Worm (Caenorhabditis elegans): ENCODE measurements around the gene htas-1.
"Not testable (repeated sequence)": the region's sequence is repeated elsewhere in the genome, so short reads cannot be mapped to it uniquely, and the experiment has no call there.

The htas-1 gene

DNA sequence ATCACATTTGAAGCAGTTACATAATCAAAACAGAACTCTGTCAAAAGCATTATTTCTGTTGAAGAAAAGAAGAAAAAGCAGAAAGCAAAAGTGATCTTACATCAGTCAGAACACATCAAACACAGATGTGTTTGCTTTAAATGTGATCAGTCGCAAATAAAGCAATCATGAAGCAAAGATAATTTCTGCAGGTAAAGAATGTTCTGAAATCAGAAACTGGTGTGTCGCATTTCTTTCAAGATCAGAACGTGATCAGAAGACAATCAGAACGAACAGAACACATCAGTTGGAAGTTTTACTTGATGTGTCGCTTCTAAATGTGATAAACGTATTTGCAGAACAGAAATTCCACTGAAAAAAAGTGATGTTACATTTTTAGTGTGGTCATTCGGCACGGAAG is 15.7 kb upstream of the htas-1 start:
- TF ChIP-seq unc-62 (GFP tag; optimal IDR thresholded peaks at IDR 0.05) = no peak

ce11 chrIV:9697869-9698268 is 14.5 kb upstream of the htas-1 start:
- no peak for TF ChIP-seq ceh-82 (tag; optimal IDR thresholded peaks at IDR 0.05)
- TF ChIP-seq elt-1 (tag; optimal IDR thresholded peaks at IDR 0.05) = no peak
- no peak for TF ChIP-seq nhr-21 (tag; optimal IDR thresholded peaks at IDR 0.05)
- no peak for TF ChIP-seq egl-27 (tag; optimal IDR thresholded peaks at IDR 0.05)

DNA sequence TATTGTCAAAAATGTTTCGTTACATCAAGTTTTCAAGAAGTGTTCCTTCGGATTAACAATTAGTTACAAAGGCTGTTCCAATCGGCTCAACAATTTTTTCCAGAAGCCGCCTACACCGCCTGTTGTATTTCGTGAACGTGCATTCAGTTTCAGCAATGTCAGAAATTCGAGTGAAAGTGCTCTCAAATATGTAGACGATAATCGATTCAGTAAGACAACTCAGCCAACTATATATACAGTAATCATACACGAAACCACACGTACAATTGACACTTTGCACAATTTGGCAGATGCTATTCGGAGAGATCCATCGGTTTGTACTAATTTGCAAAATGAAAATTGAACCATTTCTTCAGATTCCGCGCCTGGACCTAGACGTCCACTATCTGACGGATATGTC is 13.2 kb upstream of the htas-1 start:
- TF ChIP-seq ztf-4 (tag; optimal IDR thresholded peaks at IDR 0.05) = no peak
- TF ChIP-seq elt-1 (tag; optimal IDR thresholded peaks at IDR 0.05) = no peak
- no peak for TF ChIP-seq gmeb-1 (tag; optimal IDR thresholded peaks at IDR 0.05)
- no peak for TF ChIP-seq ceh-16 (tag; optimal IDR thresholded peaks at IDR 0.05)
- TF ChIP-seq nhr-23 (tag; optimal IDR thresholded peaks at IDR 0.05) = no peak
- no peak for TF ChIP-seq nhr-129 (tag; optimal IDR thresholded peaks at IDR 0.05)
- TF ChIP-seq blmp-1 (tag; optimal IDR thresholded peaks at IDR 0.05; ENCODE audit: insufficient read depth) = no peak
- TF ChIP-seq skn-1 (tag; optimal IDR thresholded peaks at IDR 0.05) = no peak
- no peak for TF ChIP-seq lin-13 (GFP tag; optimal IDR thresholded peaks at IDR 0.05)
- no peak for TF ChIP-seq aly-2 (tag; optimal IDR thresholded peaks at IDR 0.05)

DNA sequence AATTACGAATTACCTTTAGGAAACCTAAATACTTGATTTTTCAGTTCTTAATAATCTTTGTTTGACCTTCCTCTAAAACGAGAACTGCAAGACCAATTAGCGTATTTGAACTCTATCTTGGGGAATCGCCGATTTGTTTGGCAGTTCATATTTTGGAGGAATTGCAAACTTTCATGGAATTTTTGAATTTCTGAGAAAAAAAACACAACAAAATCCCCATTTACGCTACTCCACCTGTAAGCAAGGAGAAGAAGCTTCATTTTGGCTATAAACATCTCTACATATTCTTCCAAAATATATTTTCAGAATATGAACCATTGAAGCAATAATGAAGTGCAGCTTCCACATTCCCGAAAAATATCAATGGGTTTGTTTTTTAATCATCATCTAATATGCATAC is 9.5 kb upstream of the htas-1 start, which contains the start of gene twk-9:
Gene twk-9 (plus strand): TSS at position 301 of the 400 bp plus-strand sequence.
- TF ChIP-seq ztf-11 (tag; optimal IDR thresholded peaks at IDR 0.05) (no peak), nhr-12 (tag; optimal IDR thresholded peaks at IDR 0.05) (no peak), mdl-1 (tag; optimal IDR thresholded peaks at IDR 0.05) (no peak), ceh-16 (tag; optimal IDR thresholded peaks at IDR 0.05) (no peak), mbf-1 (tag; optimal IDR thresholded peaks at IDR 0.05) (no peak), C34F6.9 (tag; optimal IDR thresholded peaks at IDR 0.05) (no peak), elt-3 (tag; optimal IDR thresholded peaks at IDR 0.05) (no peak)

ce11 chrIV:9690644-9691043 is 7.3 kb upstream of the htas-1 start, which contains the start of gene sdz-36:
Gene sdz-36 (plus strand): TSS chrIV:9690944.
- no peak for TF ChIP-seq zag-1 (tag; optimal IDR thresholded peaks at IDR 0.05)
- no peak for TF ChIP-seq mab-5 (tag; optimal IDR thresholded peaks at IDR 0.05)
- TF ChIP-seq ama-1 (optimal IDR thresholded peaks at IDR 0.05) = no peak
- no peak for TF ChIP-seq ZK546.5 (tag; optimal IDR thresholded peaks at IDR 0.05)
- TF ChIP-seq elt-3 (tag; optimal IDR thresholded peaks at IDR 0.05) = no peak
- TF ChIP-seq ceh-82 (tag; optimal IDR thresholded peaks at IDR 0.05) = no peak
- no peak for TF ChIP-seq lsy-2 (tag; optimal IDR thresholded peaks at IDR 0.05)
- TF ChIP-seq nhr-25 (tag; optimal IDR thresholded peaks at IDR 0.05) = no peak
- TF ChIP-seq blmp-1 (tag; optimal IDR thresholded peaks at IDR 0.05; ENCODE audit: insufficient read depth) = no peak
- TF ChIP-seq F13H6.1 (tag; optimal IDR thresholded peaks at IDR 0.05) = no peak
- TF ChIP-seq nhr-10 (tag; optimal IDR thresholded peaks at IDR 0.05) = no peak
- no peak for TF ChIP-seq ztf-1 (GFP tag; conservative IDR thresholded peaks at IDR 0.05)
- TF ChIP-seq nhr-77 (tag; optimal IDR thresholded peaks at IDR 0.05) = no peak
- TF ChIP-seq fos-1 (tag; optimal IDR thresholded peaks at IDR 0.05) = no peak

- not testable (repeated sequence) for TF ChIP-seq nhr-11, lin-11, F13H6.1 (tag; optimal IDR thresholded peaks at IDR 0.05)
These were observed 5.4 kb upstream of the htas-1 start, which contains the start of gene msp-76 for ce11 chrIV:9688715-9689114. Gene msp-76 (plus strand): TSS chrIV:9689015.

DNA sequence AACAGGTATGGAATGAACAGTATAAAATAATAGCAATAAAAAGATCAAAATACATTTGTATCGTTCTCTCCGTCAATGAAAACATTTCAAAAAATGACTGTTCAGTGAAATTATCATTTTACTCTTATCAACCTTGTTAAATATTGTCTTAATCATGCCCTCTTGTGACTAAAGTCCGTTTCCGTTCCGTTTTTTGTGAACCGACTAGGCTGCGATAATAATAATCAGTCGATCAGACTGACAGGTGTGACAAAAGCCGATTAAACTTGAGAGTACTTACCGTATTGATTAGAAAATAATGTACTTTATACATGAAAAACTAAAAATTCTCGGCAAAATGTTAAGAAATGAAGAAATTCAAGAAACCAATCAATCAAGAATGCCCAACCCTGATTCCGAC is 819 bp downstream of the htas-1 start, which contains the start of gene ins-7:
Gene ins-7 (minus strand): TSS at position 332 of the 400 bp plus-strand sequence.
- TF ChIP-seq nhr-11 (tag; optimal IDR thresholded peaks at IDR 0.05) (no peak), fos-1 (tag; optimal IDR thresholded peaks at IDR 0.05) (peak; percentile 65), nhr-12 (tag; optimal IDR thresholded peaks at IDR 0.05) (no peak), sma-9 (GFP tag; optimal IDR thresholded peaks at IDR 0.05) (peak; percentile 21), sma-9 (tag; optimal IDR thresholded peaks at IDR 0.05) (no peak), unc-55 (GFP tag; optimal IDR thresholded peaks at IDR 0.05) (no peak), blmp-1 (tag; optimal IDR thresholded peaks at IDR 0.05; ENCODE audit: insufficient read depth) (no peak), lin-13 (GFP tag; optimal IDR thresholded peaks at IDR 0.05) (no peak)
